Worm (Caenorhabditis elegans) whole organism, L4 larva: Measurements from ENCODE around the gene mrpl-55.

Source experiments
- F10B5.3 ChIP-seq: sonication (generic microtip); optimal IDR thresholded peaks from 2 replicates; lab custom pipeline; 2016; ENCODE audit warnings: mild to moderate bottlenecking, missing genetic modification characterization, missing compliant biosample characterization
- F26F4.8 ChIP-seq: fragments of 200-800 bp; sonication (Bioruptor generic); conservative IDR thresholded peaks from 2 replicates; pipeline ENCODE4 v1.3.6; 2022; ENCODE audit warnings: missing genetic modification characterization, missing compliant biosample characterization
- F37D6.2 ChIP-seq: sonication (generic microtip); optimal IDR thresholded peaks from 2 replicates; lab custom pipeline; 2016; ENCODE audit warnings: mild to moderate bottlenecking, missing genetic modification characterization, missing compliant biosample characterization
- Y105C5A.15 ChIP-seq: fragments of 200-800 bp; sonication (Bioruptor generic); IDR thresholded peaks from 2 replicates; pipeline ENCODE4 v1.3.6; 2022; ENCODE audit warnings: missing genetic modification characterization, missing compliant biosample characterization
- Y48G9A.11 ChIP-seq: fragments of 200-800 bp; sonication (Bioruptor generic); IDR thresholded peaks from 2 replicates; pipeline ENCODE4 v1.3.6; 2022; ENCODE audit warnings: missing genetic modification reagents, missing genetic modification characterization, missing compliant biosample characterization
- Y5F2A.4 ChIP-seq: fragments of 200-800 bp; sonication (Bioruptor generic); optimal IDR thresholded peaks from 2 replicates; lab custom pipeline; 2018; ENCODE audit warnings: mild to moderate bottlenecking, missing genetic modification characterization, missing compliant biosample characterization
- ZK337.2 ChIP-seq: fragments of 200-800 bp; sonication (Bioruptor generic); IDR thresholded peaks from 2 replicates; pipeline ENCODE4 v1.3.6; 2022; ENCODE audit warnings: missing genetic modification reagents, missing genetic modification characterization, missing compliant biosample characterization
- ZK546.5 ChIP-seq, 2 experiments: sonication (generic microtip); optimal IDR thresholded peaks; 2 replicates each; lab custom pipeline; 2017; ENCODE audit warnings: missing biosample characterization in 2 of 2, missing genetic modification characterization in 2 of 2
- aha-1 ChIP-seq: fragments of 150-350 bp; peaks from one replicate; lab custom pipeline; 2014; ENCODE audit warnings: missing biosample characterization, missing genetic modification characterization
- aly-2 ChIP-seq: sonication (generic microtip); optimal IDR thresholded peaks from 2 replicates; lab custom pipeline; 2018; ENCODE audit warnings: missing biosample characterization, missing genetic modification characterization
- ama-1 ChIP-seq: fragments of 150-350 bp; optimal IDR thresholded peaks from 2 replicates; lab custom pipeline; 2014; ENCODE audit warnings: inconsistent platforms, mixed read lengths
- arid-1 ChIP-seq: fragments of 200-800 bp; sonication (Bioruptor generic); conservative IDR thresholded peaks from 2 replicates; pipeline ENCODE4 v1.3.6; 2022; ENCODE audit warnings: missing genetic modification reagents, missing genetic modification characterization, missing compliant biosample characterization
- ceh-28 ChIP-seq: fragments of 150-350 bp; optimal IDR thresholded peaks from 2 replicates; lab custom pipeline; 2014; ENCODE audit warnings: missing biosample characterization, missing genetic modification reagents, missing genetic modification characterization
- ceh-44 ChIP-seq: fragments of 200-800 bp; sonication (Bioruptor generic); IDR thresholded peaks from 2 replicates; pipeline ENCODE4 v1.3.6; 2022; ENCODE audit warnings: missing genetic modification reagents, missing genetic modification characterization, missing compliant biosample characterization
- ces-1 ChIP-seq: fragments of 150-350 bp; sonication (generic microtip); optimal IDR thresholded peaks from 4 replicates; lab custom pipeline; 2014; ENCODE audit warnings: missing biosample characterization, missing genetic modification reagents, missing genetic modification characterization
- ctbp-1 ChIP-seq: fragments of 200-800 bp; sonication (Bioruptor generic); IDR thresholded peaks from 2 replicates; pipeline ENCODE4 v1.3.6; 2022; ENCODE audit warnings: missing genetic modification reagents, missing genetic modification characterization, missing compliant biosample characterization
- dmd-8 ChIP-seq: fragments of 200-800 bp; sonication (Bioruptor generic); IDR thresholded peaks from 2 replicates; pipeline ENCODE4 v1.3.6; 2022; ENCODE audit warnings: missing genetic modification characterization, missing compliant biosample characterization
- duxl-1 ChIP-seq: sonication (generic microtip); optimal IDR thresholded peaks from 2 replicates; lab custom pipeline; 2016; ENCODE audit warnings: mild to moderate bottlenecking, missing genetic modification characterization, moderate library complexity, missing compliant biosample characterization; ENCODE audit not compliant: poor library complexity
- dve-1 ChIP-seq: sonication (generic microtip); optimal IDR thresholded peaks from 2 replicates; lab custom pipeline; 2017; ENCODE audit warnings: antibody characterized with exemption, mild to moderate bottlenecking, missing genetic modification characterization, missing compliant biosample characterization; ENCODE audit not compliant: insufficient read depth
- fkh-10 ChIP-seq: fragments of 150-350 bp; optimal IDR thresholded peaks from 2 replicates; lab custom pipeline; 2014; ENCODE audit warnings: missing biosample characterization, missing genetic modification reagents, missing genetic modification characterization
- gei-8 ChIP-seq: fragments of 200-800 bp; sonication (Bioruptor generic); optimal IDR thresholded peaks from 2 replicates; lab custom pipeline; 2018; ENCODE audit warnings: mild to moderate bottlenecking, missing genetic modification characterization, missing compliant biosample characterization
- hmg-1.1 ChIP-seq: fragments of 200-800 bp; sonication (Bioruptor generic); IDR thresholded peaks from 2 replicates; pipeline ENCODE4 v1.3.6; 2022; ENCODE audit warnings: missing genetic modification reagents, missing genetic modification characterization, missing compliant biosample characterization
- jun-1 ChIP-seq: fragments of 150-350 bp; optimal IDR thresholded peaks from 2 replicates; lab custom pipeline; 2014; ENCODE audit warnings: missing biosample characterization, missing genetic modification reagents, missing genetic modification characterization
- lim-7 ChIP-seq: fragments of 200-800 bp; sonication (Bioruptor generic); IDR thresholded peaks from 2 replicates; pipeline ENCODE4 v1.3.6; 2022; ENCODE audit warnings: missing genetic modification characterization, missing compliant biosample characterization
- lin-1 ChIP-seq: fragments of 200-800 bp; sonication (Bioruptor generic); IDR thresholded peaks from 2 replicates; pipeline ENCODE4 v1.3.6; 2022; ENCODE audit warnings: missing genetic modification reagents, missing genetic modification characterization, missing compliant biosample characterization
- lin-15B ChIP-seq: fragments of 150-350 bp; sonication (generic microtip); optimal IDR thresholded peaks from 3 replicates; lab custom pipeline; 2014; ENCODE audit warnings: missing biosample characterization, missing genetic modification characterization
- lin-39 ChIP-seq: fragments of 150-350 bp; optimal IDR thresholded peaks from 2 replicates; lab custom pipeline; 2014; ENCODE audit warnings: missing biosample characterization, missing genetic modification reagents, missing genetic modification characterization
- lsy-2 ChIP-seq, 2 experiments: fragments of 150-350 bp in 1 of 2; sonication (generic microtip) in 1 of 2; optimal IDR thresholded peaks; 2 replicates each; lab custom pipeline; 2014 to 2017; ENCODE audit warnings: missing biosample characterization in 2 of 2, missing genetic modification characterization in 2 of 2
- mdl-1 ChIP-seq, 2 experiments: fragments of 150-350 bp in 1 of 2; sonication (generic microtip) in 1 of 2; optimal IDR thresholded peaks; 2 replicates each; lab custom pipeline; 2014 to 2017; ENCODE audit warnings: missing biosample characterization in 2 of 2, missing genetic modification characterization in 2 of 2
- mep-1 ChIP-seq: fragments of 150-350 bp; sonication (generic microtip); optimal IDR thresholded peaks from 3 replicates; lab custom pipeline; 2014; ENCODE audit warnings: missing biosample characterization, missing genetic modification characterization
- mes-2 ChIP-seq: sonication (generic microtip); optimal IDR thresholded peaks from 2 replicates; lab custom pipeline; 2016; ENCODE audit warnings: missing genotype, mild to moderate bottlenecking, missing genetic modification characterization, missing compliant biosample characterization; ENCODE audit not compliant: poor library complexity, severe bottlenecking
- mxl-2 ChIP-seq: fragments of 200-800 bp; sonication (Bioruptor generic); conservative IDR thresholded peaks from 2 replicates; pipeline ENCODE4 v1.3.6; 2022; ENCODE audit warnings: missing genetic modification reagents, missing genetic modification characterization, missing compliant biosample characterization
- mxl-3 ChIP-seq: fragments of 200-800 bp; sonication (Bioruptor generic); optimal IDR thresholded peaks from 2 replicates; lab custom pipeline; 2018; ENCODE audit warnings: mild to moderate bottlenecking, missing genetic modification characterization, missing compliant biosample characterization
- nhr-102 ChIP-seq: sonication (generic microtip); optimal IDR thresholded peaks from 2 replicates; lab custom pipeline; 2016; ENCODE audit warnings: mild to moderate bottlenecking, missing genetic modification characterization, moderate library complexity, missing compliant biosample characterization
- nhr-237 ChIP-seq: sonication (generic microtip); optimal IDR thresholded peaks from 2 replicates; lab custom pipeline; 2017; ENCODE audit warnings: missing biosample characterization, missing genetic modification characterization
- nhr-25 ChIP-seq: sonication (generic microtip); optimal IDR thresholded peaks from 2 replicates; lab custom pipeline; 2017; ENCODE audit warnings: missing genetic modification characterization, mild to moderate bottlenecking, missing compliant biosample characterization, antibody characterized with exemption, moderate library complexity, borderline replicate concordance; ENCODE audit not compliant: insufficient read depth
- nhr-41 ChIP-seq: fragments of 200-800 bp; sonication (Bioruptor generic); IDR thresholded peaks from 2 replicates; pipeline ENCODE4 v1.3.6; 2022; ENCODE audit warnings: missing genetic modification reagents, missing genetic modification characterization, missing compliant biosample characterization
- nhr-42 ChIP-seq: fragments of 200-800 bp; sonication (Bioruptor generic); IDR thresholded peaks from 2 replicates; pipeline ENCODE4 v1.3.6; 2022; ENCODE audit warnings: missing genetic modification characterization, missing compliant biosample characterization
- nhr-48 ChIP-seq: sonication (generic microtip); optimal IDR thresholded peaks from 2 replicates; lab custom pipeline; 2016; ENCODE audit warnings: mild to moderate bottlenecking, missing genetic modification characterization, missing compliant biosample characterization
- nhr-77 ChIP-seq: fragments of 150-350 bp; optimal IDR thresholded peaks from 2 replicates; lab custom pipeline; 2014; ENCODE audit warnings: missing biosample characterization, missing genetic modification characterization
- php-3 ChIP-seq: fragments of 200-800 bp; sonication (Bioruptor generic); IDR thresholded peaks from 2 replicates; pipeline ENCODE4 v1.3.6; 2022; ENCODE audit warnings: missing genetic modification reagents, missing genetic modification characterization, missing compliant biosample characterization
- pqm-1 ChIP-seq: sonication (generic microtip); optimal IDR thresholded peaks from 2 replicates; lab custom pipeline; 2017; ENCODE audit warnings: missing biosample characterization, missing genetic modification characterization
- sdz-12 ChIP-seq: fragments of 200-800 bp; sonication (Bioruptor generic); optimal IDR thresholded peaks from 2 replicates; lab custom pipeline; 2018; ENCODE audit warnings: mild to moderate bottlenecking, missing genetic modification characterization, missing compliant biosample characterization
- set-16 ChIP-seq: fragments of 200-800 bp; sonication (Bioruptor generic); IDR thresholded peaks from 2 replicates; pipeline ENCODE4 v1.3.6; 2022; ENCODE audit warnings: missing genetic modification reagents, missing genetic modification characterization, missing compliant biosample characterization
- skn-1 ChIP-seq: fragments of 150-350 bp; optimal IDR thresholded peaks from 2 replicates; lab custom pipeline; 2014; ENCODE audit warnings: missing biosample characterization, missing genetic modification characterization
- snpc-4 ChIP-seq: fragments of 150-350 bp; optimal IDR thresholded peaks from 2 replicates; lab custom pipeline; 2014; ENCODE audit warnings: missing biosample characterization, missing genetic modification characterization
- spr-1 ChIP-seq: sonication (generic microtip); optimal IDR thresholded peaks from 2 replicates; lab custom pipeline; 2016; ENCODE audit warnings: mild to moderate bottlenecking, missing genetic modification characterization, missing compliant biosample characterization
- tra-1 ChIP-seq: fragments of 200-800 bp; sonication (Bioruptor generic); IDR thresholded peaks from 2 replicates; pipeline ENCODE4 v1.3.6; 2022; ENCODE audit warnings: missing genetic modification reagents, missing genetic modification characterization, missing compliant biosample characterization
- unc-130 ChIP-seq: sonication (generic microtip); optimal IDR thresholded peaks from 2 replicates; lab custom pipeline; 2016; ENCODE audit warnings: missing genetic modification reagents, missing genetic modification characterization, missing compliant biosample characterization
- unc-62 ChIP-seq, 3 experiments: fragments of 150-350 bp in 1 of 3; sonication (generic microtip); optimal IDR thresholded peaks in 2 of 3; peaks in 1 of 3; 1 replicate in 1 of 3; 2 replicates in 2 of 3; lab custom pipeline; 2014 to 2017; ENCODE audit warnings: missing biosample characterization in 3 of 3, missing genetic modification characterization in 3 of 3, missing genetic modification reagents in 3 of 3, missing genotype in 1 of 3
- zag-1 ChIP-seq: fragments of 150-350 bp; optimal IDR thresholded peaks from 2 replicates; lab custom pipeline; 2014; ENCODE audit warnings: missing biosample characterization, missing genetic modification characterization
- ztf-11 ChIP-seq: fragments of 150-350 bp; optimal IDR thresholded peaks from 2 replicates; lab custom pipeline; 2014; ENCODE audit warnings: missing biosample characterization, missing genetic modification characterization

mrpl-55 gene

DNA sequence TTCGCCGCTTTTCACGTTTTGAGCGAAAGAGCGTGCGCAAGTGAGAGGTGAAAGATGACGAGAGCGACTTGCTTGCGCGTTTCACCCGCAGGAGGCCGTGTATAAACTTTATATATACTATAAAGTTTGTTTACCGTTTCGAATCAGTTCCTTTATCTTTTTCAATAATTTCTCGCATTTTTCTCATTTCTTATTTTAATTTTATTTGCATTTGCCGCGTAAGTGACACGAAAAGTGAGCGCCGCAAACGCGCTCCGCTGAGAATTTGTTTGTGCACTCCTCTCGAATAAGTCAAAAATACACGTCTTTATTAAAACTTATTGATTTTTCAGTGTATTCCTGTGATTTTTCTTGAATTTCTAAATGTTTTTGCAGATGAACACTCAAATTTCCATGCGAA is at the start of gene mrpl-55 (continued):
- TF ChIP-seq set-16 (GFP tag; lab: Robert Waterston, UW) (no peak), tra-1 (GFP tag; lab: Robert Waterston, UW) (no peak), ztf-11 (tag; lab: Kevin White, UChicago) (no peak), skn-1 (tag; lab: Kevin White, UChicago) (no peak), F37D6.2 (tag; lab: Kevin White, UChicago) (peak; percentile 56), lin-39 (no peak), mdl-1 (tag; optimal IDR thresholded peaks at IDR 0.05; lab: Kevin White, UChicago) (peak in 1 of 2 experiments; percentile 62), jun-1 (tag; lab: Kevin White, UChicago) (no peak), mes-2 (tag; lab: Kevin White, UChicago) (peak; percentile 94), snpc-4 (tag; lab: Kevin White, UChicago) (no peak), aha-1 (tag; lab: Kevin White, UChicago) (peak; percentile 99), php-3 (GFP tag; lab: Robert Waterston, UW) (no peak), ama-1 (lab: Kevin White, UChicago) (no peak), nhr-48 (tag; lab: Kevin White, UChicago) (peak; percentile 11), gei-8 (GFP tag; lab: Kevin White, UChicago) (no peak), spr-1 (tag; lab: Kevin White, UChicago) (peak; percentile 67), lim-7 (GFP tag; lab: Robert Waterston, UW) (no peak), F10B5.3 (no peak), Y105C5A.15 (no peak), F26F4.8 (GFP tag; lab: Robert Waterston, UW) (no peak), ZK337.2 (GFP tag; lab: Robert Waterston, UW) (no peak), ces-1 (GFP tag; lab: Kevin White, UChicago) (no peak), nhr-42 (GFP tag; lab: Robert Waterston, UW) (no peak), lin-15B (tag; lab: Kevin White, UChicago) (no peak), duxl-1 (tag; lab: Kevin White, UChicago) (peak; percentile 52), fkh-10 (GFP tag; lab: Kevin White, UChicago) (peak; percentile 66), mxl-2 (GFP tag; lab: Robert Waterston, UW) (no peak), zag-1 (no peak), ceh-44 (no peak), ctbp-1 (GFP tag; lab: Robert Waterston, UW) (no peak), dve-1 (tag; lab: Kevin White, UChicago) (peak; percentile 83), nhr-102 (tag; lab: Kevin White, UChicago) (peak; percentile 55), pqm-1 (tag; lab: Kevin White, UChicago) (no peak), arid-1 (GFP tag; lab: Robert Waterston, UW) (no peak), nhr-25 (tag; lab: Kevin White, UChicago) (peak; percentile 24), nhr-237 (tag; lab: Kevin White, UChicago) (no peak), nhr-41 (GFP tag; lab: Robert Waterston, UW) (no peak), sdz-12 (GFP tag; lab: Kevin White, UChicago) (no peak), Y48G9A.11 (GFP tag; lab: Robert Waterston, UW) (no peak), ZK546.5 (tag; optimal IDR thresholded peaks at IDR 0.05; lab: Kevin White, UChicago) (no peak), mxl-3 (GFP tag; lab: Kevin White, UChicago) (peak; percentile 1), lin-1 (GFP tag; lab: Robert Waterston, UW) (no peak), ceh-28 (tag; lab: Kevin White, UChicago) (peak; percentile 6), dmd-8 (GFP tag; lab: Robert Waterston, UW) (no peak), aly-2 (tag; lab: Kevin White, UChicago) (no peak), unc-62 (GFP tag; optimal IDR thresholded peaks at IDR 0.05 in 1 of 2; lab: Kevin White, UChicago) (no peak), unc-62 (tag; optimal IDR thresholded peaks at IDR 0.05; lab: Kevin White, UChicago) (no peak), mep-1 (tag; lab: Kevin White, UChicago) (peak; percentile 88), Y5F2A.4 (GFP tag; lab: Kevin White, UChicago) (no peak), lsy-2 (tag; optimal IDR thresholded peaks at IDR 0.05; lab: Kevin White, UChicago) (peak; percentile 66 to 93), nhr-77 (tag; lab: Kevin White, UChicago) (peak; percentile 77), unc-130 (no peak), hmg-1.1 (GFP tag; lab: Robert Waterston, UW) (peak; percentile 71)
